Worm (Caenorhabditis elegans) whole organism, L4 larva: ENCODE results near the gene rabn-5.

Experiments used
- F26F4.8 ChIP-seq: fragments of 200-800 bp; sonication (Bioruptor generic); conservative IDR thresholded peaks from 2 replicates; pipeline ENCODE4 v1.3.6; 2022; ENCODE audit warnings: missing genetic modification characterization, missing compliant biosample characterization
- F37D6.2 ChIP-seq: sonication (generic microtip); optimal IDR thresholded peaks from 2 replicates; lab custom pipeline; 2016; ENCODE audit warnings: mild to moderate bottlenecking, missing genetic modification characterization, missing compliant biosample characterization
- F44E2.7 ChIP-seq: fragments of 200-800 bp; sonication (Bioruptor generic); IDR thresholded peaks from 2 replicates; pipeline ENCODE4 v2.1.2; 2022; ENCODE audit warnings: missing genetic modification characterization, missing compliant biosample characterization
- T26A8.4 ChIP-seq: fragments of 200-800 bp; sonication (Bioruptor generic); IDR thresholded peaks from 2 replicates; pipeline ENCODE4 v1.3.6; 2022; ENCODE audit warnings: missing genetic modification characterization, missing compliant biosample characterization
- Y48G9A.11 ChIP-seq: fragments of 200-800 bp; sonication (Bioruptor generic); IDR thresholded peaks from 2 replicates; pipeline ENCODE4 v1.3.6; 2022; ENCODE audit warnings: missing genetic modification reagents, missing genetic modification characterization, missing compliant biosample characterization
- aha-1 ChIP-seq: fragments of 150-350 bp; peaks from one replicate; lab custom pipeline; 2014; ENCODE audit warnings: missing biosample characterization, missing genetic modification characterization
- aly-2 ChIP-seq: sonication (generic microtip); optimal IDR thresholded peaks from 2 replicates; lab custom pipeline; 2018; ENCODE audit warnings: missing biosample characterization, missing genetic modification characterization
- ama-1 ChIP-seq: fragments of 150-350 bp; optimal IDR thresholded peaks from 2 replicates; lab custom pipeline; 2014; ENCODE audit warnings: inconsistent platforms, mixed read lengths
- arid-1 ChIP-seq: fragments of 200-800 bp; sonication (Bioruptor generic); conservative IDR thresholded peaks from 2 replicates; pipeline ENCODE4 v1.3.6; 2022; ENCODE audit warnings: missing genetic modification reagents, missing genetic modification characterization, missing compliant biosample characterization
- ces-1 ChIP-seq: fragments of 150-350 bp; sonication (generic microtip); optimal IDR thresholded peaks from 4 replicates; lab custom pipeline; 2014; ENCODE audit warnings: missing biosample characterization, missing genetic modification reagents, missing genetic modification characterization
- ctbp-1 ChIP-seq: fragments of 200-800 bp; sonication (Bioruptor generic); IDR thresholded peaks from 2 replicates; pipeline ENCODE4 v1.3.6; 2022; ENCODE audit warnings: missing genetic modification reagents, missing genetic modification characterization, missing compliant biosample characterization
- dpl-1 ChIP-seq: fragments of 150-350 bp; optimal IDR thresholded peaks from 2 replicates; lab custom pipeline; 2014; ENCODE audit warnings: missing biosample characterization, missing genetic modification reagents, missing genetic modification characterization
- dve-1 ChIP-seq: sonication (generic microtip); optimal IDR thresholded peaks from 2 replicates; lab custom pipeline; 2017; ENCODE audit warnings: antibody characterized with exemption, mild to moderate bottlenecking, missing genetic modification characterization, missing compliant biosample characterization; ENCODE audit not compliant: insufficient read depth
- egl-43 ChIP-seq: fragments of 200-800 bp; sonication (Bioruptor generic); IDR thresholded peaks from 2 replicates; pipeline ENCODE4 v1.3.6; 2022; ENCODE audit warnings: missing genetic modification reagents, missing genetic modification characterization, missing compliant biosample characterization
- fkh-10 ChIP-seq: fragments of 150-350 bp; optimal IDR thresholded peaks from 2 replicates; lab custom pipeline; 2014; ENCODE audit warnings: missing biosample characterization, missing genetic modification reagents, missing genetic modification characterization
- gei-8 ChIP-seq: fragments of 200-800 bp; sonication (Bioruptor generic); optimal IDR thresholded peaks from 2 replicates; lab custom pipeline; 2018; ENCODE audit warnings: mild to moderate bottlenecking, missing genetic modification characterization, missing compliant biosample characterization
- hif-1 ChIP-seq, 2 experiments: sonication (generic microtip); optimal IDR thresholded peaks; 2 replicates each; lab custom pipeline; 2016 to 2017; ENCODE audit warnings: missing compliant biosample characterization in 2 of 2, missing genetic modification characterization in 2 of 2, missing genetic modification reagents in 2 of 2, missing genotype in 2 of 2, mild to moderate bottlenecking in 1 of 2
- hlh-11 ChIP-seq: fragments of 200-800 bp; sonication (Bioruptor generic); optimal IDR thresholded peaks from 2 replicates; lab custom pipeline; 2018; ENCODE audit warnings: mild to moderate bottlenecking, missing genetic modification characterization, missing compliant biosample characterization
- hlh-30 ChIP-seq: sonication (generic microtip); optimal IDR thresholded peaks from 2 replicates; lab custom pipeline; 2017; ENCODE audit warnings: antibody characterized with exemption, mild to moderate bottlenecking, missing genetic modification characterization, missing compliant biosample characterization; ENCODE audit not compliant: insufficient read depth
- hmg-1.1 ChIP-seq: fragments of 200-800 bp; sonication (Bioruptor generic); IDR thresholded peaks from 2 replicates; pipeline ENCODE4 v1.3.6; 2022; ENCODE audit warnings: missing genetic modification reagents, missing genetic modification characterization, missing compliant biosample characterization
- jun-1 ChIP-seq: fragments of 150-350 bp; optimal IDR thresholded peaks from 2 replicates; lab custom pipeline; 2014; ENCODE audit warnings: missing biosample characterization, missing genetic modification reagents, missing genetic modification characterization
- lsy-2 ChIP-seq, 2 experiments: fragments of 150-350 bp in 1 of 2; sonication (generic microtip) in 1 of 2; optimal IDR thresholded peaks; 2 replicates each; lab custom pipeline; 2014 to 2017; ENCODE audit warnings: missing biosample characterization in 2 of 2, missing genetic modification characterization in 2 of 2
- madf-9 ChIP-seq: fragments of 200-800 bp; sonication (Bioruptor generic); conservative IDR thresholded peaks from 2 replicates; pipeline ENCODE4 v1.3.6; 2022; ENCODE audit warnings: missing genetic modification reagents, missing genetic modification characterization, missing compliant biosample characterization
- mdl-1 ChIP-seq, 2 experiments: fragments of 150-350 bp in 1 of 2; sonication (generic microtip) in 1 of 2; optimal IDR thresholded peaks; 2 replicates each; lab custom pipeline; 2014 to 2017; ENCODE audit warnings: missing biosample characterization in 2 of 2, missing genetic modification characterization in 2 of 2
- mdt-29 ChIP-seq: fragments of 200-800 bp; sonication (Bioruptor generic); IDR thresholded peaks from 2 replicates; pipeline ENCODE4 v1.3.6; 2022; ENCODE audit warnings: missing genetic modification reagents, missing genetic modification characterization, missing compliant biosample characterization
- mep-1 ChIP-seq: fragments of 150-350 bp; sonication (generic microtip); optimal IDR thresholded peaks from 3 replicates; lab custom pipeline; 2014; ENCODE audit warnings: missing biosample characterization, missing genetic modification characterization
- mes-2 ChIP-seq: sonication (generic microtip); optimal IDR thresholded peaks from 2 replicates; lab custom pipeline; 2016; ENCODE audit warnings: missing genotype, mild to moderate bottlenecking, missing genetic modification characterization, missing compliant biosample characterization; ENCODE audit not compliant: poor library complexity, severe bottlenecking
- mxl-3 ChIP-seq: fragments of 200-800 bp; sonication (Bioruptor generic); optimal IDR thresholded peaks from 2 replicates; lab custom pipeline; 2018; ENCODE audit warnings: mild to moderate bottlenecking, missing genetic modification characterization, missing compliant biosample characterization
- nhr-11 ChIP-seq: fragments of 150-350 bp; optimal IDR thresholded peaks from 2 replicates; lab custom pipeline; 2014; ENCODE audit warnings: missing biosample characterization, missing genetic modification characterization
- nhr-25 ChIP-seq: sonication (generic microtip); optimal IDR thresholded peaks from 2 replicates; lab custom pipeline; 2017; ENCODE audit warnings: missing genetic modification characterization, mild to moderate bottlenecking, missing compliant biosample characterization, antibody characterized with exemption, moderate library complexity, borderline replicate concordance; ENCODE audit not compliant: insufficient read depth
- nhr-42 ChIP-seq: fragments of 200-800 bp; sonication (Bioruptor generic); IDR thresholded peaks from 2 replicates; pipeline ENCODE4 v1.3.6; 2022; ENCODE audit warnings: missing genetic modification characterization, missing compliant biosample characterization
- nhr-76 ChIP-seq: fragments of 150-350 bp; optimal IDR thresholded peaks from 2 replicates; lab custom pipeline; 2014; ENCODE audit warnings: missing biosample characterization, missing genetic modification characterization
- pha-4 ChIP-seq, 2 experiments: fragments of 150-350 bp in 1 of 2; fragments of 200-800 bp in 1 of 2; sonication (Bioruptor generic) in 1 of 2; IDR thresholded peaks in 1 of 2; optimal IDR thresholded peaks in 1 of 2; 2 replicates each; pipeline versions ENCODE4 v1.3.6 to Lab custom; 2014 to 2022; ENCODE audit warnings: missing genetic modification characterization in 2 of 2, missing genetic modification reagents in 2 of 2, missing biosample characterization in 1 of 2, missing compliant biosample characterization in 1 of 2
- pqm-1 ChIP-seq: sonication (generic microtip); optimal IDR thresholded peaks from 2 replicates; lab custom pipeline; 2017; ENCODE audit warnings: missing biosample characterization, missing genetic modification characterization
- rbr-2 ChIP-seq: sonication (generic microtip); optimal IDR thresholded peaks from 2 replicates; lab custom pipeline; 2016; ENCODE audit warnings: missing genotype, missing genetic modification characterization, missing compliant biosample characterization
- sdz-12 ChIP-seq: fragments of 200-800 bp; sonication (Bioruptor generic); optimal IDR thresholded peaks from 2 replicates; lab custom pipeline; 2018; ENCODE audit warnings: mild to moderate bottlenecking, missing genetic modification characterization, missing compliant biosample characterization
- set-16 ChIP-seq: fragments of 200-800 bp; sonication (Bioruptor generic); IDR thresholded peaks from 2 replicates; pipeline ENCODE4 v1.3.6; 2022; ENCODE audit warnings: missing genetic modification reagents, missing genetic modification characterization, missing compliant biosample characterization
- snpc-1.2 ChIP-seq: fragments of 200-800 bp; sonication (Bioruptor generic); IDR thresholded peaks from 2 replicates; pipeline ENCODE4 v1.3.6; 2022; ENCODE audit warnings: missing genetic modification reagents, missing genetic modification characterization, missing compliant biosample characterization
- unc-62 ChIP-seq, 3 experiments: fragments of 150-350 bp in 1 of 3; sonication (generic microtip); optimal IDR thresholded peaks in 2 of 3; peaks in 1 of 3; 1 replicate in 1 of 3; 2 replicates in 2 of 3; lab custom pipeline; 2014 to 2017; ENCODE audit warnings: missing biosample characterization in 3 of 3, missing genetic modification characterization in 3 of 3, missing genetic modification reagents in 3 of 3, missing genotype in 1 of 3
- zip-2 ChIP-seq: fragments of 150-350 bp; optimal IDR thresholded peaks from 2 replicates; lab custom pipeline; 2014; ENCODE audit warnings: missing biosample characterization, missing genetic modification characterization
- ztf-11 ChIP-seq: fragments of 150-350 bp; optimal IDR thresholded peaks from 2 replicates; lab custom pipeline; 2014; ENCODE audit warnings: missing biosample characterization, missing genetic modification characterization
- ztf-7 ChIP-seq: fragments of 150-350 bp; optimal IDR thresholded peaks from 2 replicates; lab custom pipeline; 2014; ENCODE audit warnings: missing biosample characterization, missing genetic modification characterization

The rabn-5 gene

ce11 chrIII:5841676-5842075 lies 22.7 kb upstream of the rabn-5 start (continued):
- TF ChIP-seq ama-1 (lab: Kevin White, UChicago) = peak; percentile 2

- no peak for TF ChIP-seq pha-4 (GFP tag; IDR thresholded peaks at IDR 0.05; lab: Robert Waterston, UW)
- TF ChIP-seq pha-4 (tag; optimal IDR thresholded peaks at IDR 0.05; lab: Kevin White, UChicago) = peak; percentile 16
- TF ChIP-seq ctbp-1 (GFP tag; lab: Robert Waterston, UW) = peak; percentile 38; the same call in 1 of the 2 replicates
- TF ChIP-seq egl-43 (GFP tag; lab: Robert Waterston, UW) = 0 out of 2 replicates have a peak, but pooled peaks have one; percentile 29
- peak; percentile 8 for TF ChIP-seq dve-1 (tag; lab: Kevin White, UChicago)
- no peak for TF ChIP-seq sdz-12
- peak; percentile 13 for TF ChIP-seq mes-2
- TF ChIP-seq fkh-10 = peak; percentile 29
- TF ChIP-seq hlh-11 (tag; lab: Kevin White, UChicago) = peak; percentile 20
- TF ChIP-seq mep-1 = peak; percentile 23
- TF ChIP-seq nhr-42 (GFP tag; lab: Robert Waterston, UW) = no peak
- peak in 1 of 2 experiments; percentile 26 for TF ChIP-seq lsy-2 (tag; optimal IDR thresholded peaks at IDR 0.05; lab: Kevin White, UChicago)
- no peak for TF ChIP-seq F26F4.8
- TF ChIP-seq rbr-2 (tag; lab: Kevin White, UChicago) = peak; percentile 20
Measured at ce11 chrIII:5842920-5843319, 21.4 kb upstream of the rabn-5 start.

- TF ChIP-seq hmg-1.1 = 0 out of 2 replicates have a peak, but pooled peaks have one; percentile 21
- peak in 1 of 2 experiments; percentile 39 for TF ChIP-seq unc-62 (GFP tag; optimal IDR thresholded peaks at IDR 0.05 in 1 of 2; lab: Kevin White, UChicago)
- TF ChIP-seq unc-62 (tag; optimal IDR thresholded peaks at IDR 0.05; lab: Kevin White, UChicago) = no peak
- TF ChIP-seq ama-1 (lab: Kevin White, UChicago) = no peak
- no peak for TF ChIP-seq set-16 (GFP tag; lab: Robert Waterston, UW)
Measured at ce11 chrIII:5843662-5844061, 20.7 kb upstream of the rabn-5 start.

- TF ChIP-seq mdt-29 (GFP tag; lab: Robert Waterston, UW) (no peak), nhr-76 (no peak), mes-2 (peak; percentile 30), ztf-11 (tag; lab: Kevin White, UChicago) (no peak), aha-1 (tag; lab: Kevin White, UChicago) (peak; percentile 88), dpl-1 (GFP tag; lab: Kevin White, UChicago) (peak; percentile 27), hlh-11 (tag; lab: Kevin White, UChicago) (peak; percentile 43), F26F4.8 (no peak), ces-1 (peak; percentile 39), jun-1 (tag; lab: Kevin White, UChicago) (no peak), madf-9 (GFP tag; lab: Robert Waterston, UW) (no peak), zip-2 (tag; lab: Kevin White, UChicago) (no peak), snpc-1.2 (GFP tag; lab: Robert Waterston, UW) (no peak), F37D6.2 (tag; lab: Kevin White, UChicago) (peak; percentile 65), aly-2 (tag; lab: Kevin White, UChicago) (no peak), pqm-1 (tag; lab: Kevin White, UChicago) (no peak), mdl-1 (tag; optimal IDR thresholded peaks at IDR 0.05; lab: Kevin White, UChicago) (peak; percentile 60 to 93), Y48G9A.11 (GFP tag; lab: Robert Waterston, UW) (no peak), rbr-2 (tag; lab: Kevin White, UChicago) (peak; percentile 86), sdz-12 (no peak), hlh-30 (peak; percentile 69), ztf-7 (tag; lab: Kevin White, UChicago) (no peak), gei-8 (GFP tag; lab: Kevin White, UChicago) (no peak), lsy-2 (tag; optimal IDR thresholded peaks at IDR 0.05; lab: Kevin White, UChicago) (peak; percentile 22 to 70), arid-1 (GFP tag; lab: Robert Waterston, UW) (no peak), nhr-11 (tag; lab: Kevin White, UChicago) (peak; percentile 5), T26A8.4 (no peak), dve-1 (tag; lab: Kevin White, UChicago) (peak; percentile 11), ctbp-1 (GFP tag; lab: Robert Waterston, UW) (peak; percentile 74), F44E2.7 (GFP tag; lab: Robert Waterston, UW) (no peak), fkh-10 (peak; percentile 65), hmg-1.1 (peak; percentile 76), nhr-25 (no peak), mep-1 (peak; percentile 70), mxl-3 (GFP tag; lab: Kevin White, UChicago) (peak; percentile 42), hif-1 (tag; optimal IDR thresholded peaks at IDR 0.05; lab: Kevin White, UChicago) (peak in 1 of 2 experiments; percentile 45)
Measured at ce11 chrIII:5845483-5845882, 18.9 kb upstream of the rabn-5 start.
